Worm (Caenorhabditis elegans) whole organism, L4 larva: ENCODE measurements around the gene Y105C5B.9.
A peak's percentile ranks its signal among the peaks of the same experiment; 100 is the strongest.

Source experiments
- F26F4.8 ChIP-seq: fragments of 200-800 bp; sonication (Bioruptor generic); conservative IDR thresholded peaks from 2 replicates; pipeline ENCODE4 v1.3.6; 2022; ENCODE audit warnings: missing genetic modification characterization, missing compliant biosample characterization
- F44E2.7 ChIP-seq: fragments of 200-800 bp; sonication (Bioruptor generic); IDR thresholded peaks from 2 replicates; pipeline ENCODE4 v2.1.2; 2022; ENCODE audit warnings: missing genetic modification characterization, missing compliant biosample characterization
- F49E8.2 ChIP-seq: sonication (generic microtip); optimal IDR thresholded peaks from 2 replicates; lab custom pipeline; 2016; ENCODE audit warnings: missing compliant biosample characterization, mild to moderate bottlenecking, missing genetic modification characterization, borderline replicate concordance
- ZK337.2 ChIP-seq: fragments of 200-800 bp; sonication (Bioruptor generic); IDR thresholded peaks from 2 replicates; pipeline ENCODE4 v1.3.6; 2022; ENCODE audit warnings: missing genetic modification reagents, missing genetic modification characterization, missing compliant biosample characterization
- aha-1 ChIP-seq: fragments of 150-350 bp; peaks from one replicate; lab custom pipeline; 2014; ENCODE audit warnings: missing biosample characterization, missing genetic modification characterization
- ceh-28 ChIP-seq: fragments of 150-350 bp; optimal IDR thresholded peaks from 2 replicates; lab custom pipeline; 2014; ENCODE audit warnings: missing biosample characterization, missing genetic modification reagents, missing genetic modification characterization
- ceh-44 ChIP-seq: fragments of 200-800 bp; sonication (Bioruptor generic); IDR thresholded peaks from 2 replicates; pipeline ENCODE4 v1.3.6; 2022; ENCODE audit warnings: missing genetic modification reagents, missing genetic modification characterization, missing compliant biosample characterization
- ceh-62 ChIP-seq: sonication (generic microtip); optimal IDR thresholded peaks from 2 replicates; lab custom pipeline; 2017; ENCODE audit warnings: missing biosample characterization, missing genetic modification characterization
- ceh-82 ChIP-seq: sonication (generic microtip); optimal IDR thresholded peaks from 2 replicates; lab custom pipeline; 2017; ENCODE audit warnings: missing biosample characterization, missing genetic modification characterization
- ces-1 ChIP-seq: fragments of 150-350 bp; sonication (generic microtip); optimal IDR thresholded peaks from 4 replicates; lab custom pipeline; 2014; ENCODE audit warnings: missing biosample characterization, missing genetic modification reagents, missing genetic modification characterization
- ctbp-1 ChIP-seq: fragments of 200-800 bp; sonication (Bioruptor generic); IDR thresholded peaks from 2 replicates; pipeline ENCODE4 v1.3.6; 2022; ENCODE audit warnings: missing genetic modification reagents, missing genetic modification characterization, missing compliant biosample characterization
- daf-19 ChIP-seq: fragments of 200-800 bp; sonication (Bioruptor generic); conservative IDR thresholded peaks from 2 replicates; pipeline ENCODE4 v1.3.6; 2022; ENCODE audit warnings: missing genetic modification characterization, missing compliant biosample characterization
- dmd-8 ChIP-seq: fragments of 200-800 bp; sonication (Bioruptor generic); IDR thresholded peaks from 2 replicates; pipeline ENCODE4 v1.3.6; 2022; ENCODE audit warnings: missing genetic modification characterization, missing compliant biosample characterization
- egl-27 ChIP-seq: sonication (generic microtip); optimal IDR thresholded peaks from 3 replicates; lab custom pipeline; 2017; ENCODE audit warnings: missing biosample characterization, missing genetic modification reagents, missing genetic modification characterization
- hif-1 ChIP-seq, 2 experiments: sonication (generic microtip); optimal IDR thresholded peaks; 2 replicates each; lab custom pipeline; 2016 to 2017; ENCODE audit warnings: missing compliant biosample characterization in 2 of 2, missing genetic modification characterization in 2 of 2, missing genetic modification reagents in 2 of 2, missing genotype in 2 of 2, mild to moderate bottlenecking in 1 of 2
- jun-1 ChIP-seq: fragments of 150-350 bp; optimal IDR thresholded peaks from 2 replicates; lab custom pipeline; 2014; ENCODE audit warnings: missing biosample characterization, missing genetic modification reagents, missing genetic modification characterization
- lin-13 ChIP-seq: fragments of 150-350 bp; optimal IDR thresholded peaks from 2 replicates; lab custom pipeline; 2014; ENCODE audit warnings: missing biosample characterization, missing genetic modification reagents, missing genetic modification characterization
- lin-38 ChIP-seq: fragments of 200-800 bp; sonication (Bioruptor generic); IDR thresholded peaks from 2 replicates; pipeline ENCODE4 v1.3.6; 2022; ENCODE audit warnings: missing genetic modification reagents, missing genetic modification characterization, missing compliant biosample characterization
- mdl-1 ChIP-seq, 2 experiments: fragments of 150-350 bp in 1 of 2; sonication (generic microtip) in 1 of 2; optimal IDR thresholded peaks; 2 replicates each; lab custom pipeline; 2014 to 2017; ENCODE audit warnings: missing biosample characterization in 2 of 2, missing genetic modification characterization in 2 of 2
- mxl-3 ChIP-seq: fragments of 200-800 bp; sonication (Bioruptor generic); optimal IDR thresholded peaks from 2 replicates; lab custom pipeline; 2018; ENCODE audit warnings: mild to moderate bottlenecking, missing genetic modification characterization, missing compliant biosample characterization
- nhr-102 ChIP-seq: sonication (generic microtip); optimal IDR thresholded peaks from 2 replicates; lab custom pipeline; 2016; ENCODE audit warnings: mild to moderate bottlenecking, missing genetic modification characterization, moderate library complexity, missing compliant biosample characterization
- nhr-77 ChIP-seq: fragments of 150-350 bp; optimal IDR thresholded peaks from 2 replicates; lab custom pipeline; 2014; ENCODE audit warnings: missing biosample characterization, missing genetic modification characterization
- php-3 ChIP-seq: fragments of 200-800 bp; sonication (Bioruptor generic); IDR thresholded peaks from 2 replicates; pipeline ENCODE4 v1.3.6; 2022; ENCODE audit warnings: missing genetic modification reagents, missing genetic modification characterization, missing compliant biosample characterization
- set-16 ChIP-seq: fragments of 200-800 bp; sonication (Bioruptor generic); IDR thresholded peaks from 2 replicates; pipeline ENCODE4 v1.3.6; 2022; ENCODE audit warnings: missing genetic modification reagents, missing genetic modification characterization, missing compliant biosample characterization
- snpc-1.2 ChIP-seq: fragments of 200-800 bp; sonication (Bioruptor generic); IDR thresholded peaks from 2 replicates; pipeline ENCODE4 v1.3.6; 2022; ENCODE audit warnings: missing genetic modification reagents, missing genetic modification characterization, missing compliant biosample characterization
- spr-1 ChIP-seq: sonication (generic microtip); optimal IDR thresholded peaks from 2 replicates; lab custom pipeline; 2016; ENCODE audit warnings: mild to moderate bottlenecking, missing genetic modification characterization, missing compliant biosample characterization
- tag-97 ChIP-seq: fragments of 200-800 bp; sonication (Bioruptor generic); IDR thresholded peaks from 2 replicates; pipeline ENCODE4 v1.3.6; 2022; ENCODE audit warnings: missing genetic modification characterization, missing compliant biosample characterization
- zip-11 ChIP-seq: fragments of 200-800 bp; sonication (Bioruptor generic); IDR thresholded peaks from 2 replicates; pipeline ENCODE4 v1.3.6; 2022; ENCODE audit warnings: missing genetic modification characterization, missing compliant biosample characterization
- zip-2 ChIP-seq: fragments of 150-350 bp; optimal IDR thresholded peaks from 2 replicates; lab custom pipeline; 2014; ENCODE audit warnings: missing biosample characterization, missing genetic modification characterization

Gene Y105C5B.9

ce11 chrIV:15933814-15934213, 3.4 kb downstream of the Y105C5B.9 start, which contains the start of gene srv-16:
TSS of gene srv-16 (minus strand) at chrIV:15933914.
- TF ChIP-seq mdl-1 (tag; optimal IDR thresholded peaks at IDR 0.05; lab: Kevin White, UChicago): no peak
- no peak for TF ChIP-seq lin-13
- TF ChIP-seq lin-38 (GFP tag; lab: Robert Waterston, UW): no peak
- TF ChIP-seq nhr-77 (tag; lab: Kevin White, UChicago): no peak
- no peak for TF ChIP-seq ces-1 (GFP tag; lab: Kevin White, UChicago)
- no peak for TF ChIP-seq hif-1 (tag; optimal IDR thresholded peaks at IDR 0.05; lab: Kevin White, UChicago)
- no peak for TF ChIP-seq egl-27 (tag; lab: Kevin White, UChicago)
- no peak for TF ChIP-seq snpc-1.2

DNA sequence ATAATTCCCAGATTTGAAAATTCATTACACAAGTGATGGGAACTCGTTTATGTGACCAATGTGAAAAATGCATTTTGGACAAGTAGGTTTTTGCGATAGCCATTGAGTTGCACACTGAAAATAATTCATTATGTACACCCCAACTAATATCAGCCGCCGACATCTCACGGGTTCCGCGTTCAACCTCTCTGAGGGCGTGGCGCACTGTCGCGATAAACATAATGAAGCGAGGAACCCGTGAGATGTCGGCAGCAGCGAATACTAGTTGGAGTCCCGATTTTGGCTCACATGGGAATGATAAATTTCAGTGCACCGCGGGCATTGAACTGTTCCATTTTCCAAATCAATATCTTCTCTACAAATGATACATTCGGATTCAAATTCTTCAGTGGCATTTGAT, 6.7 kb downstream of the Y105C5B.9 start:
- TF ChIP-seq ceh-44 (GFP tag; lab: Robert Waterston, UW) (no peak), snpc-1.2 (peak; percentile 63)

DNA sequence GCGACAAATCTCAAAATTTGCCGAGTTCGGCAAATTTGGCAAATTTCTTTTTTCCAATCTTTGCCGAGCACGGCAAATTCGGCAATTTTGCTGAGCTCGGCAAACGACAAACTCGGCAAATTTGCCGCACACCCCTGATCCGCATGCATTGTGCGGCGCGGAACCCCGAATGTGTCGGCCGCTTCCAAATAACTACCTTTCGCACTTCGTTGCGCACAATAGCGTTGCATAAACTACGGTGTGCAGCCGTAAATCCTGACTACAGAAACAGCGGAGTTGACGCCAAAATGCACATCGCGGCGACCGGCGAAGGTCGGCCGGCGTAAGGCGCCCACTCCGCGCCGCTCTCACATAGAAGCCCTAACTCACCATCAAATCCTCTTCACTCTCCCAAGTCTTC, 8.1 kb downstream of the Y105C5B.9 start:
- 0 out of 2 replicates have a peak, but pooled peaks have one; percentile 46 for TF ChIP-seq php-3 (GFP tag; lab: Robert Waterston, UW)
- TF ChIP-seq egl-27 (tag; lab: Kevin White, UChicago): no peak
- TF ChIP-seq nhr-102: no peak
- TF ChIP-seq set-16: peak; percentile 41; the same call in 1 of the 2 replicates
- no peak for TF ChIP-seq lin-13
- peak; percentile 92 for TF ChIP-seq snpc-1.2
- no peak for TF ChIP-seq F26F4.8

ce11 chrIV:15940811-15941210, 10.4 kb downstream of the Y105C5B.9 start:
- peak; percentile 93 for TF ChIP-seq snpc-1.2
- TF ChIP-seq tag-97: no peak
- no peak for TF ChIP-seq spr-1 (tag; lab: Kevin White, UChicago)
- no peak for TF ChIP-seq jun-1 (tag; lab: Kevin White, UChicago)
- TF ChIP-seq mxl-3 (GFP tag; lab: Kevin White, UChicago): no peak
- TF ChIP-seq, all 104 proteins: peak for 1

DNA sequence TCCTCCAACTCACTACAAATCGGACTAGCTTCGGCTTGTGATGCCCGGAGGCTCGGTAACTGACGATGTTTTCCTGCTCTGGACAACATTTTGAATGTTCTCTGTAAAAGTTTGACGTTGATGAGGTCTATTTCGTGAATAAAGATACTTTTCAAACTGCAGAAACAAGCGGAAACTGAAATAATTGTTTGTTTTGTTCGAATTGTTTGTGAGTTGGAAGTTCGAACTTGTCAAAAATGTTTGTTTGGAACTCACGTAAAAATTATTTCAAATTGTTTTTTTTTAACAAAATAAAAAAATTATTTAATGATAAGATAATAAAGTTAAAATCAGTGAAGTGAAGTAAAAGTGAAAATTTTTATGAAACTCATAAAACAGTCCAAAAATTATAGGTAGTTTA, 11.0 kb downstream of the Y105C5B.9 start, which contains the start of gene Y105C5B.11:
TSS of gene Y105C5B.11 (minus strand) at position 101 of the 400 bp plus-strand sequence.
- TF ChIP-seq zip-11 (no peak), daf-19 (GFP tag; lab: Robert Waterston, UW) (no peak), ces-1 (GFP tag; lab: Kevin White, UChicago) (no peak), zip-2 (no peak), ctbp-1 (GFP tag; lab: Robert Waterston, UW) (no peak)
- TF ChIP-seq, all 104 proteins: peak for 0

ce11 chrIV:15946507-15946906, 16.1 kb downstream of the Y105C5B.9 start, which contains the start of gene skr-10:
TSS of gene skr-10 (plus strand) at chrIV:15946807.
- TF ChIP-seq ceh-82 (tag; lab: Kevin White, UChicago): no peak
- TF ChIP-seq aha-1 (tag; lab: Kevin White, UChicago): peak; percentile 59

- TF ChIP-seq F49E8.2 (tag; lab: Kevin White, UChicago) (no peak), lin-38 (GFP tag; lab: Robert Waterston, UW) (no peak), F44E2.7 (GFP tag; lab: Robert Waterston, UW) (no peak), ceh-28 (tag; lab: Kevin White, UChicago) (no peak), ceh-82 (tag; lab: Kevin White, UChicago) (no peak), set-16 (peak; percentile 25; the same call in 1 of the 2 replicates), dmd-8 (GFP tag; lab: Robert Waterston, UW) (no peak), ZK337.2 (GFP tag; lab: Robert Waterston, UW) (no peak), snpc-1.2 (peak; percentile 97), ceh-62 (tag; lab: Kevin White, UChicago) (no peak)
Observed at ce11 chrIV:15949995-15950394, 19.6 kb downstream of the Y105C5B.9 start.
